Worm (Caenorhabditis elegans): ENCODE results near the gene clec-38.

Gene clec-38

ce11 chrV:16716574-16716973 is 18.8 kb downstream of the clec-38 start, which contains the start of gene srh-137:
TSS of gene srh-137 (minus strand) at chrV:16716674.
- TF ChIP-seq snpc-1.3 (tag; optimal IDR thresholded peaks at IDR 0.05; ENCODE audit: insufficient read depth): no peak
- no peak for TF ChIP-seq hlh-12 (tag; optimal IDR thresholded peaks at IDR 0.05)
- TF ChIP-seq ZK185.1 (tag; optimal IDR thresholded peaks at IDR 0.05; ENCODE audit: poor library complexity, severe bottlenecking): no peak
- no peak for TF ChIP-seq Y95B8A.8 (GFP tag; IDR thresholded peaks at IDR 0.05)
- no peak for TF ChIP-seq xnd-1 (tag; optimal IDR thresholded peaks at IDR 0.05)
- no peak for TF ChIP-seq Y79H2A.3 (GFP tag; conservative IDR thresholded peaks at IDR 0.05)
- no peak for TF ChIP-seq mes-4 (tag; optimal IDR thresholded peaks at IDR 0.05)
- TF ChIP-seq sdz-38 (tag; optimal IDR thresholded peaks at IDR 0.05): no peak
- TF ChIP-seq F49E8.2 (tag; optimal IDR thresholded peaks at IDR 0.05; ENCODE audit: insufficient read depth): no peak
- TF ChIP-seq snpc-1.1 (tag; optimal IDR thresholded peaks at IDR 0.05; ENCODE audit: insufficient read depth): no peak
- TF ChIP-seq mcd-1 (GFP tag; IDR thresholded peaks at IDR 0.05): no peak
- TF ChIP-seq ztf-18 (tag; optimal IDR thresholded peaks at IDR 0.05): no peak
- TF ChIP-seq bed-2 (GFP tag; IDR thresholded peaks at IDR 0.05): no peak
- no peak for TF ChIP-seq lin-40 (tag; optimal IDR thresholded peaks at IDR 0.05)
- no peak for TF ChIP-seq C06A6.2 (GFP tag; conservative IDR thresholded peaks at IDR 0.05)
- no peak for TF ChIP-seq ztf-6 (GFP tag; IDR thresholded peaks at IDR 0.05)
- TF ChIP-seq atf-7 (tag; optimal IDR thresholded peaks at IDR 0.05): no peak
- TF ChIP-seq let-607 (tag; optimal IDR thresholded peaks at IDR 0.05): no peak
- TF ChIP-seq lir-1 (GFP tag; conservative IDR thresholded peaks at IDR 0.05): no peak

DNA sequence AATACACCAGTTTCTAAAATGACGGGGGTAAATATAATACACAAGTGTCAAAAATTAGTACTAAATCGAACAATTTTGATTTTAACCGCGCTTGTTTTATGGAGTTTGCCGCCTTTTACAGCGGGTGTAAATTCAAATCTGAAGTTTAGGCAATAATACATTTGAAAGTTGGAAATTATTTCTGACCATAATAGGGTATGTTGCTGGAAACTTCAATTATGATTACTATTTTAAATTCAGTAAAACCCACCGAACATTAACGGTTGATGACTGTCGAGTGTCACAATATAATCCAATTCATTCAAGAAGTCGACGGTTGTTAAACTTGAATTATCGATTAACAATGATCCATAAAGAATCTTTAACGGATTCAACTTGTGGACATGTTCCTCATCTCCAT is 21.6 kb downstream of the clec-38 start:
- TF ChIP-seq bed-1 (GFP tag; IDR thresholded peaks at IDR 0.05) (no peak), attf-3 (GFP tag; conservative IDR thresholded peaks at IDR 0.05) (no peak), mxl-1 (tag; optimal IDR thresholded peaks at IDR 0.05) (no peak), madf-3 (GFP tag; IDR thresholded peaks at IDR 0.05) (no peak), lag-1 (GFP tag; IDR thresholded peaks at IDR 0.05) (no peak), hlh-12 (tag; optimal IDR thresholded peaks at IDR 0.05) (no peak), ceh-79 (tag; optimal IDR thresholded peaks at IDR 0.05) (no peak), sdz-38 (tag; optimal IDR thresholded peaks at IDR 0.05) (no peak), madf-8 (GFP tag; conservative IDR thresholded peaks at IDR 0.05) (no peak), F55B11.4 (tag; optimal IDR thresholded peaks at IDR 0.05; ENCODE audit: borderline replicate concordance, insufficient read depth) (no peak), cebp-1 (GFP tag; IDR thresholded peaks at IDR 0.05) (no peak), cebp-1 (tag; optimal IDR thresholded peaks at IDR 0.05) (no peak), repo-1 (tag; optimal IDR thresholded peaks at IDR 0.05) (no peak), aptf-2 (GFP tag; conservative IDR thresholded peaks at IDR 0.05) (no peak), B0336.3 (GFP tag; IDR thresholded peaks at IDR 0.05) (no peak), dox-1 (GFP tag; IDR thresholded peaks at IDR 0.05) (no peak), ztf-25 (GFP tag; IDR thresholded peaks at IDR 0.05) (no peak), lin-40 (tag; optimal IDR thresholded peaks at IDR 0.05) (no peak), unc-62 (GFP tag; optimal IDR thresholded peaks at IDR 0.05) (no peak), attf-5 (GFP tag; optimal IDR thresholded peaks at IDR 0.05) (no peak), egrh-3 (GFP tag; IDR thresholded peaks at IDR 0.05) (no peak)

ce11 chrV:16706549-16706948 is 28.9 kb downstream of the clec-38 start, which contains the start of gene clec-9:
TSS of gene clec-9 (minus strand) at chrV:16706649.
- TF ChIP-seq efl-1 (GFP tag; optimal IDR thresholded peaks at IDR 0.05) (no peak), pbrm-1 (GFP tag; IDR thresholded peaks at IDR 0.05) (no peak), hlh-26 (GFP tag; conservative IDR thresholded peaks at IDR 0.05) (no peak), ceh-91 (GFP tag; IDR thresholded peaks at IDR 0.05) (no peak), egl-18 (GFP tag; IDR thresholded peaks at IDR 0.05) (no peak), lin-26 (GFP tag; IDR thresholded peaks at IDR 0.05) (no peak), madf-3 (GFP tag; IDR thresholded peaks at IDR 0.05) (no peak), ama-1 (optimal IDR thresholded peaks at IDR 0.05) (no peak), ama-1 (GFP tag; optimal IDR thresholded peaks at IDR 0.05) (no peak), dox-1 (GFP tag; IDR thresholded peaks at IDR 0.05) (no peak)
